Worm (Caenorhabditis elegans): ENCODE measurements around the gene F07F6.2.
A peak's percentile ranks its signal among the peaks of the same experiment; 100 is the strongest.

F07F6.2 gene

DNA sequence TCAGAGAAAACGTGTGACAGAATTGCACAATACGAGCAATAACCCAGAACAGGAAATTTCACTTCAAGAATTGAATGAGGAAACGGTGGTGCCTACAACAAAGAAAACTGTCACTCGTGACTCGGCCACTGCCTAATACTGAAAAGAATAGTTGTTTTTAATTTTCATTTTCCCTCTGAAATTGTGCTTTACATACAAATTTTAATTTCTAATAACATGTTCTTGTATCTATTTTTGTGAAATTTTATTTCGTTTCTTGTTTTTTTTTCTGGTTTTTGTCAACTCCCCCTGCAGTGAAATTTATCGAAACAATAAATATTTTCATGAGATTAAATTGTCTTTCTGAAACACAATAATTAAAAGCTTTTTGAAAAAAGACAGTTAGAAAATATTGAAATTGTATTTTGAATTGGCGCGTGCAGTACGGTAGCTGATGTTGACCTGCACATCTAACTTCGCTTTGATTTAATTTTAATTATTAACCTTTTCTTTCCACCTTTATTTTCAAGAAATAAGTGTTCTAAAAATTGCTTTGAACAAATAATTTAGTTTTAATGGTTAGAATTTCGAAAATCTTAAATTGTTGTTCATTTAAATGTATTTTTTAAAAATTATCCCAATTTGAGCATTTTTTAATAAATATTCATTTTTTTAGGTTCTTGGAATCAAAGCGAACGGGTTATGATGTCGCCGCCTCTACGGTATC is 25.8 kb downstream of the F07F6.2 start, which contains the start of gene daz-1 (continued):
- peak; percentile 44 for TF ChIP-seq D2030.7 (GFP tag; IDR thresholded peaks at IDR 0.05)
- TF ChIP-seq ceh-40 (GFP tag; IDR thresholded peaks at IDR 0.05) = no peak
- TF ChIP-seq sptf-2 (GFP tag; optimal IDR thresholded peaks at IDR 0.05) = no peak
- no peak for TF ChIP-seq ztf-25 (GFP tag; IDR thresholded peaks at IDR 0.05)
- no peak for TF ChIP-seq nhr-27 (tag; optimal IDR thresholded peaks at IDR 0.05)
- TF ChIP-seq snpc-1.3 (tag; optimal IDR thresholded peaks at IDR 0.05; ENCODE audit: insufficient read depth) = peak; percentile 76
- TF ChIP-seq unc-130 (GFP tag; optimal IDR thresholded peaks at IDR 0.05) = no peak
- no peak for TF ChIP-seq cebp-1 (GFP tag; IDR thresholded peaks at IDR 0.05)
- TF ChIP-seq cebp-1 (tag; optimal IDR thresholded peaks at IDR 0.05) = no peak
- no peak for TF ChIP-seq K12H6.12 (tag; optimal IDR thresholded peaks at IDR 0.05)
- no peak for TF ChIP-seq ztf-22 (GFP tag; optimal IDR thresholded peaks at IDR 0.05)
- TF ChIP-seq ccch-3 (GFP tag; optimal IDR thresholded peaks at IDR 0.05) = no peak
- TF ChIP-seq mcd-1 (GFP tag; IDR thresholded peaks at IDR 0.05) = no peak
- no peak for TF ChIP-seq ztf-26 (tag; optimal IDR thresholded peaks at IDR 0.05)
- no peak for TF ChIP-seq B0035.1 (tag; optimal IDR thresholded peaks at IDR 0.05)
- TF ChIP-seq F55B11.4 (tag; optimal IDR thresholded peaks at IDR 0.05; ENCODE audit: borderline replicate concordance, insufficient read depth) = no peak
- TF ChIP-seq egl-44 (GFP tag; IDR thresholded peaks at IDR 0.05) = no peak
- peak; percentile 87 for TF ChIP-seq madf-6 (GFP tag; IDR thresholded peaks at IDR 0.05)
- TF ChIP-seq repo-1 (tag; optimal IDR thresholded peaks at IDR 0.05) = no peak
- no peak for TF ChIP-seq aptf-2 (GFP tag; conservative IDR thresholded peaks at IDR 0.05)
- no peak for TF ChIP-seq unc-62 (GFP tag; optimal IDR thresholded peaks at IDR 0.05)
- no peak for TF ChIP-seq Y56A3A.18 (GFP tag; IDR thresholded peaks at IDR 0.05)
- TF ChIP-seq athp-1 (tag; optimal IDR thresholded peaks at IDR 0.05) = no peak
- no peak for TF ChIP-seq madf-10 (tag; optimal IDR thresholded peaks at IDR 0.05)
- TF ChIP-seq Y79H2A.3 (GFP tag; conservative IDR thresholded peaks at IDR 0.05) = no peak
- no peak for TF ChIP-seq ama-1 (optimal IDR thresholded peaks at IDR 0.05)
- no peak for TF ChIP-seq ama-1 (GFP tag; optimal IDR thresholded peaks at IDR 0.05)
- TF ChIP-seq die-1 (tag; optimal IDR thresholded peaks at IDR 0.05) = no peak
- TF ChIP-seq chd-7 (tag; optimal IDR thresholded peaks at IDR 0.05) = no peak
- TF ChIP-seq hlh-26 (GFP tag; conservative IDR thresholded peaks at IDR 0.05) = no peak
- peak; percentile 53 for TF ChIP-seq him-1 (tag; optimal IDR thresholded peaks at IDR 0.05)
- no peak for TF ChIP-seq F39B2.1 (GFP tag; IDR thresholded peaks at IDR 0.05)
- peak; percentile 93 for TF ChIP-seq lin-54 (GFP tag; optimal IDR thresholded peaks at IDR 0.05)
- no peak for TF ChIP-seq mxl-1 (tag; optimal IDR thresholded peaks at IDR 0.05)
- no peak for TF ChIP-seq nhr-120 (GFP tag; IDR thresholded peaks at IDR 0.05)
- TF ChIP-seq pbrm-1 (GFP tag; IDR thresholded peaks at IDR 0.05) = no peak
- peak; percentile 95 for TF ChIP-seq efl-1 (GFP tag; optimal IDR thresholded peaks at IDR 0.05)
- TF ChIP-seq F33H1.4 (GFP tag; IDR thresholded peaks at IDR 0.05) = peak; percentile 70
- TF ChIP-seq let-526 (GFP tag; IDR thresholded peaks at IDR 0.05) = no peak
- TF ChIP-seq mel-28 (tag; optimal IDR thresholded peaks at IDR 0.05; ENCODE audit: borderline replicate concordance) = no peak
- TF ChIP-seq F57A8.1 (GFP tag; optimal IDR thresholded peaks at IDR 0.05) = no peak
- TF ChIP-seq rec-8 (tag; optimal IDR thresholded peaks at IDR 0.05) = no peak
- TF ChIP-seq Y67H2A.10 (GFP tag; conservative IDR thresholded peaks at IDR 0.05) = no peak
- peak; percentile 68 for TF ChIP-seq madf-8 (GFP tag; conservative IDR thresholded peaks at IDR 0.05)
- no peak for TF ChIP-seq Y53G8AR.9 (GFP tag; conservative IDR thresholded peaks at IDR 0.05)
- no peak for TF ChIP-seq ets-4 (GFP tag; optimal IDR thresholded peaks at IDR 0.05)
- TF ChIP-seq snpc-1.1 (tag; optimal IDR thresholded peaks at IDR 0.05; ENCODE audit: insufficient read depth) = no peak
- TF ChIP-seq F49E8.2 (tag; optimal IDR thresholded peaks at IDR 0.05; ENCODE audit: insufficient read depth) = peak; percentile 40
